Fruit fly (Drosophila melanogaster) S2 (cell line): Measurements from ENCODE around the gene CG43673.

Experiments
- CG8478 ChIP-seq: fragments of >200 bp; optimal IDR thresholded peaks from 2 replicates; lab custom pipeline; 2018
- CTCF ChIP-seq, 2 experiments: fragments of >200 bp; optimal IDR thresholded peaks; 2 replicates each; lab custom pipeline; 2018

DNA sequence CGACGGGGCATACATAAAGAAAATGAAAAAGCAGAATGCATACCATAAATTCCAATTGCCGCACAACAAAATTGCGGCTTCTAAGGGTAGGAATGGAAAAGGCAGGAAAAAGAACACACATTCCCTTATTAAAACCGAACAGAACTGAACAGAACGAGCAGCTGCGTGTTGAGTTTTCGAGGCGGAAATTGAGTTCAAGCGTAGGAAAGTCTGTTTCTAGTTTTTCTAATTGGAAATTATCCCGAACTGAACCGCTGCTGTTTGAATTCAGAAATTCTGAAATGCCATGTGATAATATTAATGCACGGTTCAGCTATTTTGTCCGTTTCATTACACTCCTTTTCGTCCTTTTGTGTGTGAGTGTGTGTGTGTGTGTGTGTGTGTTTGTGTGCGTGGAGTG is 38.0 kb downstream of the CG43673 start:
- TF ChIP-seq CTCF (optimal IDR thresholded peaks at IDR 0.05; lab: Kevin White, UChicago) (no peak), CG8478 (lab: Kevin White, UChicago) (no peak)
